Worm (Caenorhabditis elegans): ENCODE measurements around the gene R05A10.3.
A peak's percentile ranks its signal among the peaks of the same experiment; 100 is the strongest.

The R05A10.3 gene

DNA sequence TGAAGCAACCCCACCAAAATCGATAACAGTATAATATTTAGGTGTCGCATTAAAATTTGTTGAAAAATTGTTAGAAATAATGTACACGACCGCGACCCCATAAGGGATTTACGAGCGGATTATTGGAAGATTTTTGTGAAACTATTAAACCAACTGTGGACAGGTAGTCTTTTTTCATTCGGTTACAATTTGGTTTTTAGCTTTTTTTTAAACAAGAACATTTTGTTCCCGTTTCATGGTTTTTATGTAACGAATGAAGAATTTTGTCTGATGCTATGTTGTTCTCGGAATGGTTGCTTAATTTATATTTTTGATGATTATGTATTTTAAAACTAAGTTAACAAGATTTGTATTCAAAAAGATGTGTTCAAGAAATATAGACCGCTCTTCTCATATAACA lies at the start of gene R05A10.3:
TSS of gene R05A10.3 (minus strand) at position 101 of the 400 bp plus-strand sequence.
- TF ChIP-seq mml-1 (tag; optimal IDR thresholded peaks at IDR 0.05) (no peak), elt-1 (tag; optimal IDR thresholded peaks at IDR 0.05) (no peak), nhr-237 (tag; optimal IDR thresholded peaks at IDR 0.05) (no peak), pqm-1 (tag; optimal IDR thresholded peaks at IDR 0.05) (no peak), ceh-28 (tag; optimal IDR thresholded peaks at IDR 0.05) (no peak), ceh-9 (tag; optimal IDR thresholded peaks at IDR 0.05) (no peak), eor-1 (tag; optimal IDR thresholded peaks at IDR 0.05) (no peak), fkh-2 (tag; optimal IDR thresholded peaks at IDR 0.05) (no peak), daf-12 (tag; optimal IDR thresholded peaks at IDR 0.05) (no peak), nhr-25 (tag; optimal IDR thresholded peaks at IDR 0.05) (no peak), egl-27 (tag; optimal IDR thresholded peaks at IDR 0.05) (no peak), mdl-1 (tag; optimal IDR thresholded peaks at IDR 0.05) (no peak), skn-1 (tag; optimal IDR thresholded peaks at IDR 0.05) (no peak)

DNA sequence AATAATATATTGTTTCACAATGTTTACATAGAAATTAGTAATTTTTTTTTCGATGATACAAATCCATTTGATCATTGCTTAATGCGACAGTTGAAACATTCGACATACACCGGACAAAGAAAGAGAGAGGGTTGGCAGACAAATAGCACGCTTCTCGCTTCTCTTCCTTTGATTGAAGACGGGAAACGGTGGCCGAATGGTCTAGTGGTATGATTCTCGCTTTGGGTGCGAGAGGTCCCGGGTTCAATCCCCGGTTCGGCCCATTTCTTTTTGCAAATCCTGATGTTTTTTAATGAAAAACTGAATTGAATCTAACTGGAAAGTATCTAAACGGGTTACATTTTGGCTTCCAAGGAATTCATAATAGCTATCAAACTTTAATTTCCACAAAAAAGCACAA lies 48.6 kb upstream of the R05A10.3 start:
- no peak for TF ChIP-seq nfya-1 (tag; optimal IDR thresholded peaks at IDR 0.05; ENCODE audit: insufficient read depth)
- no peak for TF ChIP-seq unc-62 (GFP tag; optimal IDR thresholded peaks at IDR 0.05)
- TF ChIP-seq lsy-12 (tag; optimal IDR thresholded peaks at IDR 0.05) = no peak
- TF ChIP-seq pha-4 (tag; optimal IDR thresholded peaks at IDR 0.05) = no peak
- no peak for TF ChIP-seq egl-5 (tag; optimal IDR thresholded peaks at IDR 0.05)
- no peak for TF ChIP-seq aly-2 (tag; optimal IDR thresholded peaks at IDR 0.05)
- no peak for TF ChIP-seq elt-3 (tag; optimal IDR thresholded peaks at IDR 0.05)
- TF ChIP-seq lin-39 (tag; optimal IDR thresholded peaks at IDR 0.05) = peak; percentile 16
- TF ChIP-seq zag-1 (tag; optimal IDR thresholded peaks at IDR 0.05) = no peak
- no peak for TF ChIP-seq eor-1 (tag; optimal IDR thresholded peaks at IDR 0.05)
- no peak for TF ChIP-seq unc-39 (tag; optimal IDR thresholded peaks at IDR 0.05)
- no peak for TF ChIP-seq nhr-11 (tag; optimal IDR thresholded peaks at IDR 0.05)
- peak; percentile 62 for TF ChIP-seq nhr-43 (tag; optimal IDR thresholded peaks at IDR 0.05; ENCODE audit: poor library complexity, severe bottlenecking)
- no peak for TF ChIP-seq elt-1 (tag; optimal IDR thresholded peaks at IDR 0.05)
- peak; percentile 78 for TF ChIP-seq snpc-4 (tag; optimal IDR thresholded peaks at IDR 0.05)
- no peak for TF ChIP-seq jun-1 (tag; optimal IDR thresholded peaks at IDR 0.05)
- no peak for TF ChIP-seq egl-27 (tag; optimal IDR thresholded peaks at IDR 0.05)
- no peak for TF ChIP-seq nhr-23 (tag; optimal IDR thresholded peaks at IDR 0.05)
- TF ChIP-seq tbx-2 (tag; optimal IDR thresholded peaks at IDR 0.05) = no peak
- no peak for TF ChIP-seq mdl-1 (tag; optimal IDR thresholded peaks at IDR 0.05)
- TF ChIP-seq ceh-82 (tag; optimal IDR thresholded peaks at IDR 0.05) = no peak
- TF ChIP-seq ceh-28 (tag; optimal IDR thresholded peaks at IDR 0.05) = no peak
- TF ChIP-seq hmg-11 (tag; optimal IDR thresholded peaks at IDR 0.05) = peak; percentile 82
- TF ChIP-seq elt-2 (tag; optimal IDR thresholded peaks at IDR 0.05) = peak; percentile 9
- no peak for TF ChIP-seq ztf-4 (tag; optimal IDR thresholded peaks at IDR 0.05)
- TF ChIP-seq pqm-1 (tag; optimal IDR thresholded peaks at IDR 0.05) = no peak
- no peak for TF ChIP-seq ztf-11 (tag; optimal IDR thresholded peaks at IDR 0.05)
- no peak for TF ChIP-seq lin-15B (tag; optimal IDR thresholded peaks at IDR 0.05)

DNA sequence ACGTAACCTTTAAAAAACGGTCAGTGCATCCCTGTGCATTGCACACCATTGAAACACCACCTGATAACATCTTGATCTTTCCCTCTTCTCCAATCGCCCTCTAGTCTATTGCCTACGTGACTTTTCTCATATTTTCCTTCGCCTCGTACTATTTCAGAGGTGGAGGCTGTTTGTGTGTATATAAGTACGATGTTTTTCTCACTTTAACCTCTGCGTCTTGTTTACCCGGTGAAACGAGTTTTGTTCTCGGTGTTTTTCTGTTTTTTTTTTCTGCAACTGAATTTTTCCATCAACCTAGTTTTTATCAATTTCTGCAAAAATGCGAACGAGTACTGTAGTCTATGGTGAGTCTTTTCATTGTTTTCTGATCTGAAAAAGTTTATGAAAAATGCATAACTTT lies 43.4 kb upstream of the R05A10.3 start, which contains the start of gene sqrd-1:
TSS of gene sqrd-1 (plus strand) at position 158 of the 400 bp plus-strand sequence.
- no peak for TF ChIP-seq nhr-28 (tag; optimal IDR thresholded peaks at IDR 0.05)
- no peak for TF ChIP-seq ceh-28 (tag; optimal IDR thresholded peaks at IDR 0.05)
- TF ChIP-seq ceh-9 (tag; optimal IDR thresholded peaks at IDR 0.05) = no peak
- no peak for TF ChIP-seq sea-2 (GFP tag; optimal IDR thresholded peaks at IDR 0.05)
- peak; percentile 17 for TF ChIP-seq nhr-25 (tag; optimal IDR thresholded peaks at IDR 0.05)
- no peak for TF ChIP-seq nhr-43 (tag; optimal IDR thresholded peaks at IDR 0.05; ENCODE audit: poor library complexity, severe bottlenecking)
- TF ChIP-seq ama-1 (optimal IDR thresholded peaks at IDR 0.05) = peak; percentile 83
- TF ChIP-seq ztf-4 (tag; optimal IDR thresholded peaks at IDR 0.05) = no peak
- no peak for TF ChIP-seq daf-12 (tag; optimal IDR thresholded peaks at IDR 0.05)
- TF ChIP-seq ceh-82 (tag; optimal IDR thresholded peaks at IDR 0.05) = no peak
- TF ChIP-seq nhr-11 (tag; optimal IDR thresholded peaks at IDR 0.05) = no peak
- no peak for TF ChIP-seq egl-27 (tag; optimal IDR thresholded peaks at IDR 0.05)
- no peak for TF ChIP-seq nhr-76 (tag; optimal IDR thresholded peaks at IDR 0.05)
- TF ChIP-seq aly-2 (tag; optimal IDR thresholded peaks at IDR 0.05) = no peak
- no peak for TF ChIP-seq fos-1 (tag; optimal IDR thresholded peaks at IDR 0.05)
- TF ChIP-seq nhr-77 (tag; optimal IDR thresholded peaks at IDR 0.05) = no peak
- TF ChIP-seq snpc-4 (tag; optimal IDR thresholded peaks at IDR 0.05) = no peak
- TF ChIP-seq nhr-237 (tag; optimal IDR thresholded peaks at IDR 0.05) = no peak
- TF ChIP-seq egl-5 (tag; optimal IDR thresholded peaks at IDR 0.05) = no peak
- TF ChIP-seq R02D3.7 (tag; optimal IDR thresholded peaks at IDR 0.05) = no peak
- TF ChIP-seq unc-62 (GFP tag; optimal IDR thresholded peaks at IDR 0.05) = no peak
- peak; percentile 8 for TF ChIP-seq elt-2 (tag; optimal IDR thresholded peaks at IDR 0.05)
- TF ChIP-seq ZK546.5 (tag; optimal IDR thresholded peaks at IDR 0.05) = no peak
- no peak for TF ChIP-seq nhr-23 (tag; optimal IDR thresholded peaks at IDR 0.05)
- TF ChIP-seq mdl-1 (tag; optimal IDR thresholded peaks at IDR 0.05) = no peak
- no peak for TF ChIP-seq mml-1 (tag; optimal IDR thresholded peaks at IDR 0.05)
- peak; percentile 80 for TF ChIP-seq elt-1 (tag; optimal IDR thresholded peaks at IDR 0.05)
- no peak for TF ChIP-seq lsy-12 (tag; optimal IDR thresholded peaks at IDR 0.05)
- TF ChIP-seq lin-39 (tag; optimal IDR thresholded peaks at IDR 0.05) = no peak
- no peak for TF ChIP-seq nhr-12 (tag; optimal IDR thresholded peaks at IDR 0.05)
- no peak for TF ChIP-seq zag-1 (tag; optimal IDR thresholded peaks at IDR 0.05)
- no peak for TF ChIP-seq jun-1 (tag; optimal IDR thresholded peaks at IDR 0.05)
- TF ChIP-seq fkh-2 (tag; optimal IDR thresholded peaks at IDR 0.05) = no peak
- no peak for TF ChIP-seq hmg-11 (tag; optimal IDR thresholded peaks at IDR 0.05)
- TF ChIP-seq ceh-16 (tag; optimal IDR thresholded peaks at IDR 0.05) = no peak
- peak; percentile 75 for TF ChIP-seq pha-4 (tag; optimal IDR thresholded peaks at IDR 0.05)
- no peak for TF ChIP-seq fkh-10 (GFP tag; optimal IDR thresholded peaks at IDR 0.05)
- no peak for TF ChIP-seq lin-15B (tag; optimal IDR thresholded peaks at IDR 0.05)
- TF ChIP-seq unc-39 (tag; optimal IDR thresholded peaks at IDR 0.05) = no peak
- TF ChIP-seq elt-3 (tag; optimal IDR thresholded peaks at IDR 0.05) = no peak

All from whole organism, L3 larva.